Worm (Caenorhabditis elegans) whole organism, L4/young adult: Measurements from ENCODE around the gene sek-4.

Experiments
- W03F9.2 ChIP-seq: fragments of 150-350 bp; optimal IDR thresholded peaks from 2 replicates; lab custom pipeline; 2014; ENCODE audit warnings: missing biosample characterization, missing genetic modification characterization
- dao-5 ChIP-seq: sonication (generic microtip); optimal IDR thresholded peaks from 2 replicates; lab custom pipeline; 2016; ENCODE audit warnings: missing genotype, missing genetic modification characterization, moderate library complexity, missing compliant biosample characterization
- him-1 ChIP-seq: sonication (generic microtip); optimal IDR thresholded peaks from 2 replicates; lab custom pipeline; 2016; ENCODE audit warnings: missing genotype, missing genetic modification reagents, missing genetic modification characterization, missing compliant biosample characterization

Gene sek-4

DNA sequence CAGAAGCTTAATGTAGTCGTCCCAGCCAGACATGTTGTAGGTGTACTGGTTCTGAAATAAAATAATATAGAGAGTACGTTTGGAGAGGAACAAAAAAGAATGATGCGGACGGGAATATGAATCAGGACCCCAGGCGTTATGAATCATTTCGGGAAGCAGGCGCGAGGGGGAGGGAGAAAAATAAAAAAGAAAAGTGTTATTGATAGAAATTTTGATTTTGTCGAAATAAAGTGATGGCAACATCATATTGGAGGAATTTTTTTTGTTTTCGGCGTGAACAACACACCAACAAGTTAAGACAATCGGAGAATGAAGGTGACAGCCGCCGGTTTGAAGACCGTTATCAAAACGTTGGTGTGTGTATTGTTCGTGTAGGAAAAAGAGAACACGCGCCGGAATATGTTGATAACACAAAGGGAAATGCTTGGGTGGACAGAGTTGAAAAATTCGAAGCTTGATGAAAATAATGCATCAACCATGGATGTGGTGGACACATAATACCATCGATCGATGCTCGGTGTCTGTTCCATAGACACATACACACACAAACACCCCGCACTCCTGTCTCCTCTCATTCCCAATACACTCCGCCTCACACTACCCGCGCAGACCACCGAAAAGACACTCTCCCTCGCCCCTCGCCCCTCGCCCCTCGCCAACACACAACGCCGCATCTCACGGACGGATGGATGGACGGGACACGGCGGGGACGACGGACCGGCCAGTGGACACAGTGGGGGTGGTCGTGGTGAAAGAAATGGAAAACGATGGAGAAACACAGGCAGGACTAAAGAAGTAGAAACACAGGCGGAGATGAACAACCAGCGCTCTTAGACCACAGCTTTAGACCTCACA is 20.6 kb upstream of the sek-4 start, which contains the start of gene pfn-2:
pfn-2 (minus strand) TSS at position 51 of the 855 bp plus-strand sequence.
- TF ChIP-seq dao-5 (tag; lab: Kevin White, UChicago): peak; percentile 17
- TF ChIP-seq him-1 (tag; lab: Kevin White, UChicago): no peak
- no peak for TF ChIP-seq W03F9.2

DNA sequence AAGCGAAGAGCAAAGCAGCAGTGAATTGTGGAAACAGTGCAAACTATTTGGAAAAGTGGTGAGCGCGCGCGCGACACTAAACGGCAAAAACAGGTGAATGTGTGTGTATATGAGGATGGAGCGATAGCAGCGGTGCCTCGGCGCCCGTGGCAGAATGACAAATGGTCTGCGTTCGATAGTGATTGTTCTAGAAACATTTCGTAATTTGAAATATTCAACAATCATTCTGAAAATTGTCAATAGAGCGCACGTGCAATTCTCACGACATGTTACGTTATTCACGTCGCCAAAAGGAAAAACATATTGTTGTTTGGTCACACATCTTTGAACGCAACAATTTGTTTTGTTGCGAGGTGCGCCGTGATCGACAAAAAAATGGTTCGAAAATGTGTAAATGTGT is 19.6 kb upstream of the sek-4 start:
- TF ChIP-seq dao-5 (tag; lab: Kevin White, UChicago): no peak
- no peak for TF ChIP-seq W03F9.2
- no peak for TF ChIP-seq him-1 (tag; lab: Kevin White, UChicago)

DNA sequence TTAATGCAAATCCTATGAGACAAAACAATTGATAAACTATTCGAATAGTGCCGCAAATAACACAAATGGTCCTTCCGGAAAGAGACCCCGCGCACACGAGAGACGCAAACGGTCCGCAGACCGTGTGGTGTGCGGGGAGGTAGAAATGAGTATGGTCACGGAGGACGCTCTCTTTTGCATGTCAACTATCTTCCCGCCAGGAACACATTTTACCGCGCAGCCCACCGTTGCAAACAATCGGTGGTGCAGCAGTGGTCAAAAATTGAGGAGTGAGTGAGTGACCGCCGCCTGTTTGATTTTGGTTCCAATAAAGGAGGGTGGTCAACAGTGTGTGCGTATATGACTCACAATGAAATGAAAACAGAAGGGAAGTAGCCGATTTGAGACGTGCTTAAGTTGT is 14.2 kb upstream of the sek-4 start:
- TF ChIP-seq W03F9.2 (no peak), dao-5 (tag; lab: Kevin White, UChicago) (no peak), him-1 (tag; lab: Kevin White, UChicago) (no peak)

DNA sequence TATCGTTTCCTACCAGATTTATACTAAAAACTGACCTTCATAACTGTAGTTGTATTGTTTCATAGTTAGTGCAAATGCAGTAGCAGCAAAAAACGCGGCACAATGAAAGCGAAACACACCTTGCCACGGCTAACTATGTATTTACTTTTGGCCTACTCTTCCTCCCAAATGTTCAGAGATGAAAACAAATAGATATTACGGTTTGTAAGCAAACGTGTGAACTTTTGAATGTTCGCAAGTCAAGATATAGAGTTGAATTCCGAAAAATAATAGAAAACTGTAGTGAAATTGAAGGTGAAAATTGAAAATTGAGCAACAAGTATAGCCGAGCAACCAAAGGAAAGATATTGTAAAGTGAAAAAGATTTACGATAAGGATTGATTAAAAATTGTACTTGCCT is 10.6 kb upstream of the sek-4 start, which contains the start of gene chtl-1:
chtl-1 (minus strand) TSS at position 101 of the 400 bp plus-strand sequence.
- TF ChIP-seq dao-5 (tag; lab: Kevin White, UChicago): no peak
- no peak for TF ChIP-seq W03F9.2
- no peak for TF ChIP-seq him-1 (tag; lab: Kevin White, UChicago)

DNA sequence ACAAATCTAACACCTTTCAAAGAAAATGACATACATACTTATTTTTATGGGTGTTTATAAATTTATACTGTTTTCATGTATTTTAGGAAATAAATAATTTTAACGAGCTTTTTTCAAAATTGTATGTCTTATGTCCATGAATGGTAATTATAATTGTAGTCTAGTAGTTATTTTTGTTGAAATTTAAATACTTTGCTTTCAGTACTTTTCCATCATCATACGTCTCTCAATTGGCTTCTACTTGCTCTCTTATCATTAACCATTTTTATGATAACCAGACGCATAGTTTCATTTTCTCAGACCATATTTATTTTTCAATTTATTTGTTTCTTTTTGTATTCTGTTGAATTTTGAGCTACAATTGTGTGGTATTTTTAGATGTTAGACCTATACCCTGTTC is 9.4 kb upstream of the sek-4 start, which contains the start of gene F35C8.5:
F35C8.5 (plus strand) TSS at position 377 of the 400 bp plus-strand sequence.
- no peak for TF ChIP-seq W03F9.2
- TF ChIP-seq him-1 (tag; lab: Kevin White, UChicago): no peak
- no peak for TF ChIP-seq dao-5 (tag; lab: Kevin White, UChicago)

DNA sequence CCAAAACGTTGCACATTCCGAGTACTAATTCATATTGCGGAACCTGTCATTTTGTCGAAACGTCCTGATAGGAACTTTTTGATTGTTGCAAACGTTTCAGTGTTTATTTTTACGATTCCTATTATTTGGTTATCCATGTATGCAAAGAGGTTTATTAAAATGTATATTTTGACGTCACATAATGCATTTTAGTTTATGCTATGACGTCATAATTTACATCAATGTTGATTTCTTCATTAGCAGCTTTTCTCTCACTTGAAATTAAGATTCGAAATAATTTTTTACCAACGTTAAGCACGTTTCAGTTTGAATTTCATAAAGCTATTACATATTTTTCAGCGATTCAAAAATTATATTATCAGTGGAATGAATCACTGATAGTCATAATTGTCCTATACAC is 8.2 kb upstream of the sek-4 start:
- TF ChIP-seq dao-5 (tag; lab: Kevin White, UChicago) (no peak), W03F9.2 (no peak), him-1 (tag; lab: Kevin White, UChicago) (no peak)

DNA sequence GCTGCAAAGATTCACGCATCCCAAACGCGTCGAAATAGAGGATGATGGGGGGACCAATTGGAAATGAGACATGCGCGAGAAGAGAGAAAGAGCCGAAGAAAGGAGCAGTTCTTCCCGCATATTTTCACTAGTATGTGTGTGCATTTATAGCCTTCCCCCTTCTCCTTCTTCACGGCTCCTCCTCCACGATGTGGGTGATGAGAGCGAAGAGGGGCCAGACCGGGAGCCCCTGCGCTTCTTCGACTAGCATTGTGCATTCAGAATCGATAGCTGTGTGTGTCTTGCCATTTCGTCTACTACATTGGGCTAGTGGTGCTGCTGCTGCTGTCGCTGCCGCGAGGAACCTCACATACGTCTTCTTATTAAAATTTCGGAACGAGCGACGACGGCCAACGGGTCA is 6.6 kb upstream of the sek-4 start, which contains the start of gene jkk-1:
jkk-1 (plus strand) TSS at position 249 of the 400 bp plus-strand sequence.
- no peak for TF ChIP-seq W03F9.2
- peak; percentile 40 for TF ChIP-seq him-1 (tag; lab: Kevin White, UChicago)
- TF ChIP-seq dao-5 (tag; lab: Kevin White, UChicago): no peak

DNA sequence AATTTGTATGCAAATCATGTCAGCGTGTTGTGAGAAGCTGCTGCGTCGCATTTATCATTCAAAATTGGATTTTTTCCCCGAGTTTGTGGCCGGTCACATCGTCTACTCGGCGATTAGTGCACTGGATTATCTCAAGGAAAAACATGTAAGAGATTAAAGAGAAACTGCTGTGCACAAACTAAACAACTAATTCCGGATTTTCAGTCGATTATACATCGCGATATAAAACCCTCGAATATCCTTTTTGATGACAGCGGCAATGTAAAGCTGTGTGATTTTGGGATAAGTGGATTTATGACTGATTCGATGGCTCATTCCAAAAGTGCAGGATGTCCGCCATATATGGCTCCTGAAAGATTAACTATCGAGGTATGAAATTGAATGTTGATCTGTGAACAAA is 4.3 kb upstream of the sek-4 start:
- TF ChIP-seq him-1 (tag; lab: Kevin White, UChicago): no peak
- TF ChIP-seq W03F9.2: no peak
- no peak for TF ChIP-seq dao-5 (tag; lab: Kevin White, UChicago)

DNA sequence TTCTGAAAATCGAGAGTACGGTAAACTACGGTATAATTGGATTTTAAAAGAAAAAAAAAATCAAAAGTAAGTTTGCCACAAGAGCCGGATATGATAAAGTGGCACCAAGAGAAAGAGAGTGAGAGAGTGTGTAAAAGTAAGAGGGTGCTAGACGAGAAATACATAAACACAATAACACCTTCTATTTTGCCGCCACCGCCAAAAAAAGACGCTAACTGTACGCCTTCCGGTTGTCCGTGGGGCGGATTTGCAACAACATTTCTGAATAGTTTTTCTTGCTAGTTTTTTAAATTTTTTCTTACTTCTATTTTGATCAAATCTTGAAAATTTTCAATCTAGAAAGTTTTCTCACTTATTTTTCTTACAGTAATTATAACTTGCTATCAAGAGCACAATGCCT is 2.2 kb upstream of the sek-4 start, which contains the start of gene F35C8.8:
F35C8.8 (minus strand) TSS at position 2 of the 400 bp plus-strand sequence.
- TF ChIP-seq dao-5 (tag; lab: Kevin White, UChicago): no peak
- TF ChIP-seq him-1 (tag; lab: Kevin White, UChicago): no peak
- TF ChIP-seq W03F9.2: no peak

DNA sequence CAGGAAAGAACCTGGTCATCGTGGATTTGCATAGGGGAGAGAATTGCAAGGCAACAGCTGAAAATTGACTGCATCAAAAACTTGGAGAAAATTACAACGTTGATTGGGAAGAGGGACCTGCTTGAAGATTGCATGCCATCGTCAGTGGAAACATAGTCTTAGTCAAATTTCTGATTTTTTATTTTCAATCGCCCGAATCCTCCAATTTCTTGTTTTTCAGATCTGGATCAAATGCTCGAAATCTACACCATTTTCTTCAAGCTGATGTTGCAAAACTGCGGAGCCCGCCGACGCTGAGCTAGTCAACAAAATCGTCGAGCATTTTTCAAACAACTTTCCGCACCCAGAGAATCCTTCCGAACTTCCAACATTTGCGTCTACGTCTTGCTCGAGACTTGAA is 1.3 kb upstream of the sek-4 start:
- TF ChIP-seq dao-5 (tag; lab: Kevin White, UChicago) (no peak), W03F9.2 (no peak), him-1 (tag; lab: Kevin White, UChicago) (no peak)

DNA sequence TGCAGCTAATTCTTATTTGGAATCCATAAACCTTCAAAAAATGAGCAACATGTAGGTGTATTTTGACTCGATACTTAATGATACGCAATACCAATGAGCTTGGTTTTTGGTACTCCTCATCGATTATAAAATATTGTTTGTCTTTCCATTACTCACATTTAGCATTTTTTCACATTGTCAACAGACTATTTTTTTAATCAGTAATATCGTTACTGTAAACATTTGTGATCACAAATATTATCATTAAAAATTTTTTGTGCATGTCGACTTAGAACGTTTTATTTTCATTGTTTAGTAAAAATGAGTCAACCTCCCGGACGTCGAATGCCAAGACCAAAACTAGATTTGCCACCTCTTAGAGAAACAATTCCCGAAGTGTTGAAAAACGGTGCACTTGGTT is 2.4 kb downstream of the sek-4 start, which contains the start of gene sek-5:
sek-5 (plus strand) TSS at position 301 of the 400 bp plus-strand sequence.
- TF ChIP-seq W03F9.2 (no peak), dao-5 (tag; lab: Kevin White, UChicago) (no peak), him-1 (tag; lab: Kevin White, UChicago) (no peak)

DNA sequence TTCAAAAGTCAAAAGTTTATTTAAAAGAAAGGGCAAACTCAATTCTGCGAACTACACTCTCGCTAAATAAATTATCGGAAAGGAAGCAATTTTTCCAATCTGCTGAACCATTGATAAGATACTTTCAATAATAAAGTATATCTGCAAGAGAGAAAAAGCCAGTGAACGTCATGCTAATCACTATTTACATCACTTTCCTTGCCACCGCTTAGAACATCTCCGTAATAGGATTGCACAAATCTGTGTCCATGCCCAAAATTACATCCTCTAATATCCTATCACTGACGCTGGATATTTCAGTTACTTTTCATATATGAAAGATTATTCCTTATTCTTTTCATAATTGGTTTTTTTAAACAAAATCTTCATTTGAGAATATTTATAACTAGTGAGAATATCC is 7.9 kb downstream of the sek-4 start:
- TF ChIP-seq him-1 (tag; lab: Kevin White, UChicago) (no peak), dao-5 (tag; lab: Kevin White, UChicago) (no peak), W03F9.2 (no peak)

DNA sequence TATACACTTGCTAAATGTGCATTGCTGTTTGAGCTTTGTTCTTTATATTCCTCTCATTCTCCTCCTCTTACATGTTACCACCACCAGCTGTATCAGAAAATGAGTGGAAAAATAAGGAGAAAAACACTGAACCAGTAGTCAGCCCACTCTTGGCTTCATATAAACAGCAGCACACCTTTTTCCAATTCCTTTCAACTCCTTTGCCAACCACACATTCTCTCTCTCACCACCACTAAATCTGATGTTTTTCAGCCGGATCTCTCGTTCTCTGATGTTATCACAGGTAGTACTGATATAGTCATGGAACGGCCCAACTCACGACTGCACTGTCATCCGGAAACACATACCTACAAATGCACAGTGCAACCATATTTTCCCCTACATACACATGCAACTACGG is 11.7 kb downstream of the sek-4 start, which contains the start of gene kcnl-3:
kcnl-3 (plus strand) TSS at position 301 of the 400 bp plus-strand sequence.
- TF ChIP-seq him-1 (tag; lab: Kevin White, UChicago) (no peak), W03F9.2 (no peak), dao-5 (tag; lab: Kevin White, UChicago) (no peak)

DNA sequence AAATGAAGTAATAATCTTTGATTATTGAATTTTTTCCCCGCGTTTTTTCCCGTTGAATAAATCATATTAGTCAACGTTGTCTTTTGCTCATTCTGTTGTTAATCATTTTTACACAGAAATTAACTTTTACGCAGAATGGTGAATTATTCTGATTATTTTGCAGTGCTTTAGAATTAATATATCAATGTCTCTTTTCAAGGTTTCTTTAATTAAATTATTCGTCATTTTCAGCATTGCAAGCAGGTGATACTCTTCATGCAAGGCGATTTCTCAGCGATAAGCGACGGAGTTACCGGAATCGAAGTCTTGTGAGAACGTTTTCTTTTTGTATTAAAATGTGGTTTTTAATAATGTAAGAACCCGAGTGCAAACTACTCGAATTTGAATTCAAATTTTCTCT is 12.8 kb downstream of the sek-4 start:
- TF ChIP-seq dao-5 (tag; lab: Kevin White, UChicago): no peak
- no peak for TF ChIP-seq him-1 (tag; lab: Kevin White, UChicago)
- TF ChIP-seq W03F9.2: no peak
